Fruit fly (Drosophila melanogaster): ENCODE results near the gene RnrL.

RnrL gene

dm6 chr2L:10292066-10292560 lies 35.6 kb downstream of the RnrL start, which contains the start of gene Ufd4 (continued):
- TF ChIP-seq BEAF-32 (GFP tag; optimal IDR thresholded peaks at IDR 0.05): peak; percentile 55
- no peak; the same call in 2 of the 3 replicates for TF ChIP-seq HLH4C (GFP tag; IDR thresholded peaks at IDR 0.05; ENCODE audit: partially characterized antibody)
- TF ChIP-seq ERR (GFP tag; optimal IDR thresholded peaks at IDR 0.05): peak; percentile 55
- TF ChIP-seq CG1647 (GFP tag; optimal IDR thresholded peaks at IDR 0.05): peak; percentile 56
- TF ChIP-seq CG17829 (tag; optimal IDR thresholded peaks at IDR 0.05): peak; percentile 83
- TF ChIP-seq maf-S (GFP tag; optimal IDR thresholded peaks at IDR 0.05): peak; percentile 54
- TF ChIP-seq z (GFP tag; IDR thresholded peaks at IDR 0.05): no peak
- TF ChIP-seq lov (optimal IDR thresholded peaks at IDR 0.05): no peak
- TF ChIP-seq lov (GFP tag; IDR thresholded peaks at IDR 0.05): no peak; the same call in 2 of the 3 replicates
- no peak for TF ChIP-seq CG31441 (GFP tag; IDR thresholded peaks at IDR 0.05)
- peak; percentile 20 for TF ChIP-seq CG1792 (GFP tag; optimal IDR thresholded peaks at IDR 0.05)
- TF ChIP-seq Adf1 (GFP tag; IDR thresholded peaks at IDR 0.05): no peak
- TF ChIP-seq HLH3B (GFP tag; IDR thresholded peaks at IDR 0.05): peak; percentile 74; the same call in 1 of the 2 replicates
- TF ChIP-seq Tbp (GFP tag; optimal IDR thresholded peaks at IDR 0.05): no peak
- TF ChIP-seq toy (GFP tag; IDR thresholded peaks at IDR 0.05): no peak
- TF ChIP-seq ftz-f1 (GFP tag; optimal IDR thresholded peaks at IDR 0.05): no peak
- peak; percentile 11 for TF ChIP-seq CG31388 (GFP tag; optimal IDR thresholded peaks at IDR 0.05)
- TF ChIP-seq CG4360 (GFP tag; IDR thresholded peaks at IDR 0.05): peak; percentile 52; the same call in 1 of the 2 replicates
- no peak; the same call in 1 of the 2 replicates for TF ChIP-seq CG14441 (GFP tag; IDR thresholded peaks at IDR 0.05)
- no peak for TF ChIP-seq CG13894 (tag; optimal IDR thresholded peaks at IDR 0.05)
- peak; percentile 49 for TF ChIP-seq CG3995 (GFP tag; optimal IDR thresholded peaks at IDR 0.05)
- TF ChIP-seq Hand (GFP tag; optimal IDR thresholded peaks at IDR 0.05): peak; percentile 81
- no peak for TF ChIP-seq CG17568 (GFP tag; optimal IDR thresholded peaks at IDR 0.05)
- peak; percentile 84 for TF ChIP-seq cg (GFP tag; optimal IDR thresholded peaks at IDR 0.05)
- TF ChIP-seq pan (optimal IDR thresholded peaks at IDR 0.05): no peak
- TF ChIP-seq pan (GFP tag; optimal IDR thresholded peaks at IDR 0.05 in 1 of 2, IDR thresholded peaks at IDR 0.05 in 1 of 2): no peak
- no peak for TF ChIP-seq sna (GFP tag; IDR thresholded peaks at IDR 0.05; ENCODE audit: partially characterized antibody)
- TF ChIP-seq CG30431 (GFP tag; optimal IDR thresholded peaks at IDR 0.05): no peak
- TF ChIP-seq trh (GFP tag; optimal IDR thresholded peaks at IDR 0.05): no peak
- no peak for TF ChIP-seq CG6175 (GFP tag; IDR thresholded peaks at IDR 0.05)
- no peak for TF ChIP-seq NfI (GFP tag; optimal IDR thresholded peaks at IDR 0.05)
- TF ChIP-seq sc (optimal IDR thresholded peaks at IDR 0.05): no peak
- TF ChIP-seq sc (GFP tag; optimal IDR thresholded peaks at IDR 0.05): no peak
- peak; percentile 40 for TF ChIP-seq fu2 (GFP tag; optimal IDR thresholded peaks at IDR 0.05)
- TF ChIP-seq MTF-1 (GFP tag; optimal IDR thresholded peaks at IDR 0.05; ENCODE audit: borderline replicate concordance): no peak
- TF ChIP-seq CG15514 (GFP tag; optimal IDR thresholded peaks at IDR 0.05): no peak
- TF ChIP-seq Bgb (GFP tag; IDR thresholded peaks at IDR 0.05; ENCODE audit: partially characterized antibody): peak; percentile 32; the same call in 1 of the 2 replicates
- TF ChIP-seq CG13287 (GFP tag; IDR thresholded peaks at IDR 0.05; ENCODE audit: partially characterized antibody): peak; percentile 60; the same call in 1 of the 2 replicates
- TF ChIP-seq CG11504 (tag; optimal IDR thresholded peaks at IDR 0.05): no peak
- TF ChIP-seq CG11695 (GFP tag; IDR thresholded peaks at IDR 0.05): peak; percentile 63; the same call in 2 of the 3 replicates
- TF ChIP-seq CG11093 (GFP tag; IDR thresholded peaks at IDR 0.05): no peak
- TF ChIP-seq CG4820 (GFP tag; optimal IDR thresholded peaks at IDR 0.05): peak; percentile 59
- TF ChIP-seq stc (GFP tag; IDR thresholded peaks at IDR 0.05): peak; percentile 80
- no peak for TF ChIP-seq Ptx1 (GFP tag; IDR thresholded peaks at IDR 0.05)
- TF ChIP-seq CG6765 (GFP tag; optimal IDR thresholded peaks at IDR 0.05): peak; percentile 57
- peak; percentile 55 for TF ChIP-seq Chrac-16 (GFP tag; optimal IDR thresholded peaks at IDR 0.05)
- peak; percentile 65 for TF ChIP-seq Ada2b (GFP tag; IDR thresholded peaks at IDR 0.05)
- TF ChIP-seq gcm2 (GFP tag; optimal IDR thresholded peaks at IDR 0.05): peak; percentile 56
- TF ChIP-seq wor (GFP tag; IDR thresholded peaks at IDR 0.05): no peak
- TF ChIP-seq crc (GFP tag; optimal IDR thresholded peaks at IDR 0.05): peak; percentile 28
- no peak for TF ChIP-seq Sox100B (GFP tag; optimal IDR thresholded peaks at IDR 0.05)
- TF ChIP-seq danr (GFP tag; IDR thresholded peaks at IDR 0.05): no peak

All from whole organism, embryonic.